Worm (Caenorhabditis elegans) whole organism, young adult: Measurements from ENCODE around the gene Y82E9BR.10.
A peak's percentile ranks its signal among the peaks of the same experiment; 100 is the strongest.

Experiments used
- B0336.3 ChIP-seq: fragments of 200-800 bp; sonication (Bioruptor generic); IDR thresholded peaks from 2 replicates; pipeline ENCODE4 v1.3.6; 2022; ENCODE audit warnings: missing genetic modification characterization, missing compliant biosample characterization
- F10E7.11 ChIP-seq: sonication (generic microtip); optimal IDR thresholded peaks from 2 replicates; lab custom pipeline; 2017; ENCODE audit warnings: mild to moderate bottlenecking, missing genetic modification characterization, moderate library complexity, missing compliant biosample characterization
- F22D6.2 ChIP-seq: sonication (generic microtip); optimal IDR thresholded peaks from 2 replicates; lab custom pipeline; 2016; ENCODE audit warnings: mild to moderate bottlenecking, missing genetic modification characterization, missing compliant biosample characterization
- F23B12.7 ChIP-seq: sonication (generic microtip); optimal IDR thresholded peaks from 2 replicates; lab custom pipeline; 2017; ENCODE audit warnings: missing genetic modification characterization, mild to moderate bottlenecking, missing compliant biosample characterization, antibody characterized with exemption, moderate library complexity; ENCODE audit not compliant: insufficient read depth
- F39B2.1 ChIP-seq: fragments of 200-800 bp; sonication (Bioruptor generic); IDR thresholded peaks from 2 replicates; pipeline ENCODE4 v1.3.6; 2022; ENCODE audit warnings: missing genetic modification reagents, missing genetic modification characterization, missing compliant biosample characterization
- F49E8.2 ChIP-seq: sonication (generic microtip); optimal IDR thresholded peaks from 3 replicates; lab custom pipeline; 2017; ENCODE audit warnings: missing genetic modification characterization, mild to moderate bottlenecking, missing compliant biosample characterization, antibody characterized with exemption, moderate library complexity; ENCODE audit not compliant: insufficient read depth
- F52B5.7 ChIP-seq: sonication (generic microtip); optimal IDR thresholded peaks from 2 replicates; lab custom pipeline; 2016; ENCODE audit warnings: mild to moderate bottlenecking, missing genetic modification characterization, missing compliant biosample characterization
- F57A8.1 ChIP-seq: fragments of 200-800 bp; sonication (Bioruptor generic); optimal IDR thresholded peaks from 2 replicates; lab custom pipeline; 2018; ENCODE audit warnings: mild to moderate bottlenecking, missing genetic modification characterization, moderate library complexity, missing compliant biosample characterization
- F57C9.4 ChIP-seq: sonication (generic microtip); optimal IDR thresholded peaks from 2 replicates; lab custom pipeline; 2017; ENCODE audit warnings: mild to moderate bottlenecking, missing genetic modification characterization, missing compliant biosample characterization
- K12H6.12 ChIP-seq: fragments of 200-800 bp; sonication (Bioruptor generic); optimal IDR thresholded peaks from 2 replicates; lab custom pipeline; 2018; ENCODE audit warnings: mild to moderate bottlenecking, missing genetic modification characterization, missing compliant biosample characterization
- Y95B8A.8 ChIP-seq: fragments of 200-800 bp; sonication (Bioruptor generic); IDR thresholded peaks from 2 replicates; pipeline ENCODE4 v1.3.6; 2022; ENCODE audit warnings: missing genetic modification reagents, missing genetic modification characterization, missing compliant biosample characterization
- akir-1 ChIP-seq: fragments of 200-800 bp; sonication (Bioruptor generic); optimal IDR thresholded peaks from 2 replicates; lab custom pipeline; 2018; ENCODE audit warnings: mild to moderate bottlenecking, missing genetic modification characterization, moderate library complexity, missing compliant biosample characterization
- aptf-2 ChIP-seq: fragments of 200-800 bp; sonication (Bioruptor generic); conservative IDR thresholded peaks from 2 replicates; pipeline ENCODE4 v1.3.6; 2022; ENCODE audit warnings: missing genetic modification reagents, missing genetic modification characterization, missing compliant biosample characterization
- atf-7 ChIP-seq: sonication (generic microtip); optimal IDR thresholded peaks from 2 replicates; lab custom pipeline; 2017; ENCODE audit warnings: mild to moderate bottlenecking, missing genetic modification characterization, missing compliant biosample characterization
- attf-3 ChIP-seq: fragments of 200-800 bp; sonication (Bioruptor generic); conservative IDR thresholded peaks from 2 replicates; pipeline ENCODE4 v1.3.6; 2022; ENCODE audit warnings: missing genetic modification reagents, missing genetic modification characterization, missing compliant biosample characterization
- attf-5 ChIP-seq: fragments of 200-800 bp; sonication (Bioruptor generic); optimal IDR thresholded peaks from 2 replicates; lab custom pipeline; 2018; ENCODE audit warnings: mild to moderate bottlenecking, missing genetic modification characterization, missing compliant biosample characterization
- bed-2 ChIP-seq: fragments of 200-800 bp; sonication (Bioruptor generic); IDR thresholded peaks from 2 replicates; pipeline ENCODE4 v1.3.6; 2022; ENCODE audit warnings: missing genetic modification reagents, missing genetic modification characterization, missing compliant biosample characterization
- cebp-2 ChIP-seq: fragments of 200-800 bp; sonication (Bioruptor generic); IDR thresholded peaks from 2 replicates; pipeline ENCODE4 v1.3.6; 2022; ENCODE audit warnings: missing genetic modification characterization, missing compliant biosample characterization
- ceh-40 ChIP-seq: fragments of 200-800 bp; sonication (Bioruptor generic); IDR thresholded peaks from 2 replicates; pipeline ENCODE4 v1.3.6; 2022; ENCODE audit warnings: missing genetic modification characterization, missing compliant biosample characterization
- efl-1 ChIP-seq: fragments of 150-350 bp; optimal IDR thresholded peaks from 2 replicates; lab custom pipeline; 2014; ENCODE audit warnings: missing biosample characterization, missing genetic modification reagents, missing genetic modification characterization
- egl-18 ChIP-seq: fragments of 200-800 bp; sonication (Bioruptor generic); IDR thresholded peaks from 2 replicates; pipeline ENCODE4 v1.3.6; 2022; ENCODE audit warnings: missing genetic modification reagents, missing genetic modification characterization, missing compliant biosample characterization
- egl-44 ChIP-seq: fragments of 200-800 bp; sonication (Bioruptor generic); IDR thresholded peaks from 2 replicates; pipeline ENCODE4 v1.3.6; 2022; ENCODE audit warnings: missing genetic modification reagents, missing genetic modification characterization, missing compliant biosample characterization
- egrh-3 ChIP-seq: fragments of 200-800 bp; sonication (Bioruptor generic); IDR thresholded peaks from 2 replicates; pipeline ENCODE4 v1.3.6; 2022; ENCODE audit warnings: missing genetic modification reagents, missing genetic modification characterization, missing compliant biosample characterization
- ekl-4 ChIP-seq: fragments of 200-800 bp; sonication (Bioruptor generic); IDR thresholded peaks from 2 replicates; pipeline ENCODE4 v1.3.6; 2022; ENCODE audit warnings: missing genetic modification reagents, missing genetic modification characterization, missing compliant biosample characterization
- fkh-3 ChIP-seq: sonication (generic microtip); optimal IDR thresholded peaks from 2 replicates; lab custom pipeline; 2016; ENCODE audit warnings: mild to moderate bottlenecking, missing genetic modification characterization, missing compliant biosample characterization
- hmg-20 ChIP-seq: fragments of 200-800 bp; sonication (Bioruptor generic); IDR thresholded peaks from 2 replicates; pipeline ENCODE4 v1.3.6; 2022; ENCODE audit warnings: missing genetic modification reagents, missing genetic modification characterization, missing compliant biosample characterization
- lag-1 ChIP-seq: fragments of 200-800 bp; sonication (Bioruptor generic); IDR thresholded peaks from 2 replicates; pipeline ENCODE4 v1.3.6; 2022; ENCODE audit warnings: missing genetic modification reagents, missing genetic modification characterization, missing compliant biosample characterization
- lin-35 ChIP-seq, 3 experiments: fragments of 150-350 bp in 2 of 3; sonication (generic microtip) in 1 of 3; optimal IDR thresholded peaks; 2 replicates each; lab custom pipeline; 2014 to 2018; ENCODE audit warnings: missing biosample characterization in 3 of 3, missing genetic modification characterization in 3 of 3, missing genetic modification reagents in 3 of 3
- lin-40 ChIP-seq: sonication (generic microtip); optimal IDR thresholded peaks from 2 replicates; lab custom pipeline; 2016; ENCODE audit warnings: missing genetic modification characterization, mild to moderate bottlenecking, missing compliant biosample characterization, missing genotype, missing genetic modification reagents
- lin-54 ChIP-seq: fragments of 200-800 bp; sonication (Bioruptor generic); optimal IDR thresholded peaks from 2 replicates; lab custom pipeline; 2018; ENCODE audit warnings: mild to moderate bottlenecking, missing genetic modification characterization, missing compliant biosample characterization
- lir-1 ChIP-seq: fragments of 200-800 bp; sonication (Bioruptor generic); conservative IDR thresholded peaks from 2 replicates; pipeline ENCODE4 v1.3.6; 2022; ENCODE audit warnings: missing genetic modification reagents, missing genetic modification characterization, missing compliant biosample characterization
- lsl-1 ChIP-seq: fragments of 200-800 bp; sonication (Bioruptor generic); optimal IDR thresholded peaks from 2 replicates; lab custom pipeline; 2018; ENCODE audit warnings: mild to moderate bottlenecking, missing genetic modification characterization, moderate library complexity, missing compliant biosample characterization
- mel-28 ChIP-seq: sonication (generic microtip); optimal IDR thresholded peaks from 2 replicates; lab custom pipeline; 2016; ENCODE audit warnings: borderline replicate concordance, mild to moderate bottlenecking, missing genetic modification characterization, missing compliant biosample characterization
- mes-4 ChIP-seq: sonication (generic microtip); optimal IDR thresholded peaks from 2 replicates; lab custom pipeline; 2016; ENCODE audit warnings: missing genotype, missing genetic modification characterization, missing compliant biosample characterization
- nhr-27 ChIP-seq: fragments of 200-800 bp; sonication (Bioruptor generic); optimal IDR thresholded peaks from 2 replicates; lab custom pipeline; 2018; ENCODE audit warnings: mild to moderate bottlenecking, missing genetic modification characterization, moderate library complexity, missing compliant biosample characterization
- pbrm-1 ChIP-seq: fragments of 200-800 bp; sonication (Bioruptor generic); IDR thresholded peaks from 2 replicates; pipeline ENCODE4 v1.3.6; 2022; ENCODE audit warnings: missing genetic modification reagents, missing genetic modification characterization, missing compliant biosample characterization
- rec-8 ChIP-seq, 2 experiments: sonication (generic microtip); optimal IDR thresholded peaks; 2 replicates each; lab custom pipeline; 2016; ENCODE audit warnings: mild to moderate bottlenecking in 2 of 2, missing genetic modification characterization in 2 of 2, missing genetic modification reagents in 2 of 2, missing genotype in 2 of 2, missing biosample characterization in 1 of 2, missing compliant biosample characterization in 1 of 2, moderate library complexity in 1 of 2
- sdz-38 ChIP-seq: sonication (generic microtip); optimal IDR thresholded peaks from 2 replicates; lab custom pipeline; 2016; ENCODE audit warnings: missing genotype, missing genetic modification characterization, missing compliant biosample characterization
- snpc-1.1 ChIP-seq: sonication (generic microtip); optimal IDR thresholded peaks from 2 replicates; lab custom pipeline; 2017; ENCODE audit warnings: missing genetic modification characterization, mild to moderate bottlenecking, missing compliant biosample characterization, antibody characterized with exemption, moderate library complexity, missing genotype, missing genetic modification reagents; ENCODE audit not compliant: insufficient read depth
- snpc-3.4 ChIP-seq: sonication (generic microtip); optimal IDR thresholded peaks from 2 replicates; lab custom pipeline; 2017; ENCODE audit warnings: missing genetic modification characterization, mild to moderate bottlenecking, missing compliant biosample characterization, antibody characterized with exemption, moderate library complexity, missing genotype, missing genetic modification reagents
- somi-1 ChIP-seq: fragments of 200-800 bp; sonication (Bioruptor generic); optimal IDR thresholded peaks from 2 replicates; lab custom pipeline; 2018; ENCODE audit warnings: mild to moderate bottlenecking, missing genetic modification characterization, missing compliant biosample characterization
- sptf-2 ChIP-seq: fragments of 200-800 bp; sonication (Bioruptor generic); optimal IDR thresholded peaks from 2 replicates; lab custom pipeline; 2018; ENCODE audit warnings: mild to moderate bottlenecking, missing genetic modification characterization, missing compliant biosample characterization
- tbx-9 ChIP-seq: sonication (generic microtip); optimal IDR thresholded peaks from 2 replicates; lab custom pipeline; 2016; ENCODE audit warnings: borderline replicate concordance, missing genetic modification characterization, inconsistent platforms, missing compliant biosample characterization
- xnd-1 ChIP-seq: sonication (generic microtip); optimal IDR thresholded peaks from 2 replicates; lab custom pipeline; 2016; ENCODE audit warnings: missing genotype, missing genetic modification reagents, missing genetic modification characterization, missing compliant biosample characterization
- ztf-18 ChIP-seq: sonication (generic microtip); optimal IDR thresholded peaks from 2 replicates; lab custom pipeline; 2016; ENCODE audit warnings: missing genotype, mild to moderate bottlenecking, missing genetic modification characterization, missing compliant biosample characterization
- ztf-6 ChIP-seq: fragments of 200-800 bp; sonication (Bioruptor generic); IDR thresholded peaks from 2 replicates; pipeline ENCODE4 v1.3.6; 2022; ENCODE audit warnings: missing genetic modification reagents, missing genetic modification characterization, missing compliant biosample characterization

The Y82E9BR.10 gene

ce11 chrIII:1419700-1420356 lies 44.4 kb upstream of the Y82E9BR.10 start (continued):
- peak; percentile 89 for TF ChIP-seq fkh-3 (tag; lab: Kevin White, UChicago)
- peak; percentile 71 for TF ChIP-seq snpc-1.1
- peak; percentile 63 for TF ChIP-seq attf-5 (GFP tag; lab: Kevin White, UChicago)
- peak; percentile 94 for TF ChIP-seq F39B2.1 (GFP tag; lab: Robert Waterston, UW)
- no peak for TF ChIP-seq sdz-38 (tag; lab: Kevin White, UChicago)
- peak; percentile 21 for TF ChIP-seq efl-1 (GFP tag; lab: Kevin White, UChicago)
- TF ChIP-seq F52B5.7 (tag; lab: Kevin White, UChicago) = peak; percentile 87
- TF ChIP-seq aptf-2 = no peak
- no peak for TF ChIP-seq lir-1 (GFP tag; lab: Robert Waterston, UW)
- peak; percentile 41 for TF ChIP-seq mel-28
- no peak for TF ChIP-seq ztf-6 (GFP tag; lab: Robert Waterston, UW)
- TF ChIP-seq F49E8.2 (tag; lab: Kevin White, UChicago) = peak; percentile 98
- peak; percentile 85; the same call in 1 of the 2 replicates for TF ChIP-seq Y95B8A.8 (GFP tag; lab: Robert Waterston, UW)
- peak; percentile 94 for TF ChIP-seq F10E7.11
- TF ChIP-seq pbrm-1 (GFP tag; lab: Robert Waterston, UW) = no peak; the same call in 1 of the 2 replicates
- TF ChIP-seq egl-18 (GFP tag; lab: Robert Waterston, UW) = peak; percentile 77; the same call in 1 of the 2 replicates
- peak; percentile 71 for TF ChIP-seq lsl-1 (GFP tag; lab: Kevin White, UChicago)
- peak; percentile 79 for TF ChIP-seq lin-40 (tag; lab: Kevin White, UChicago)
- no peak for TF ChIP-seq bed-2 (GFP tag; lab: Robert Waterston, UW)
- TF ChIP-seq F57C9.4 (tag; lab: Kevin White, UChicago) = no peak
- TF ChIP-seq B0336.3 (GFP tag; lab: Robert Waterston, UW) = peak; percentile 97
- peak; percentile 47; the same call in 1 of the 2 replicates for TF ChIP-seq egl-44 (GFP tag; lab: Robert Waterston, UW)
- peak; percentile 89 for TF ChIP-seq atf-7
- TF ChIP-seq K12H6.12 (tag; lab: Kevin White, UChicago) = peak; percentile 79
- TF ChIP-seq cebp-2 (GFP tag; lab: Robert Waterston, UW) = peak; percentile 82; the same call in 1 of the 2 replicates
- TF ChIP-seq lin-54 (GFP tag; lab: Kevin White, UChicago) = peak; percentile 83
- TF ChIP-seq rec-8 (tag; optimal IDR thresholded peaks at IDR 0.05; lab: Kevin White, UChicago) = peak; percentile 46 to 48
- peak; percentile 17 for TF ChIP-seq mes-4 (tag; lab: Kevin White, UChicago)
- TF ChIP-seq somi-1 (GFP tag; lab: Kevin White, UChicago) = peak; percentile 44
- peak; percentile 91 for TF ChIP-seq ekl-4 (GFP tag; lab: Robert Waterston, UW)
- no peak for TF ChIP-seq attf-3 (GFP tag; lab: Robert Waterston, UW)
- TF ChIP-seq F22D6.2 (tag; lab: Kevin White, UChicago) = no peak
- TF ChIP-seq akir-1 (GFP tag; lab: Kevin White, UChicago) = no peak
- no peak for TF ChIP-seq F57A8.1 (GFP tag; lab: Kevin White, UChicago)
- TF ChIP-seq hmg-20 (GFP tag; lab: Robert Waterston, UW) = peak; percentile 84
- peak; percentile 61 for TF ChIP-seq snpc-3.4 (tag; lab: Kevin White, UChicago)
- TF ChIP-seq ceh-40 = 0 out of 2 replicates have a peak, but pooled peaks have one; percentile 47
- peak; percentile 57 for TF ChIP-seq ztf-18 (tag; lab: Kevin White, UChicago)
- no peak for TF ChIP-seq xnd-1 (tag; lab: Kevin White, UChicago)
- TF ChIP-seq sptf-2 (GFP tag; lab: Kevin White, UChicago) = peak; percentile 81
- TF ChIP-seq egrh-3 (GFP tag; lab: Robert Waterston, UW) = no peak
- peak; percentile 64 for TF ChIP-seq F23B12.7 (tag; lab: Kevin White, UChicago)
- peak in 2 of 3 experiments; percentile 44 to 49 for TF ChIP-seq lin-35 (GFP tag; optimal IDR thresholded peaks at IDR 0.05; lab: Kevin White, UChicago)
- no peak for TF ChIP-seq lag-1 (GFP tag; lab: Robert Waterston, UW)
- peak; percentile 83 for TF ChIP-seq nhr-27
- TF ChIP-seq tbx-9 (tag; lab: Kevin White, UChicago) = no peak
